Worm (Caenorhabditis elegans): ENCODE data around the gene clec-86.

Gene clec-86

ce11 chrX:7106103-7106502 is 33.6 kb upstream of the clec-86 start, which contains the start of gene C36B7.2:
C36B7.2 (plus strand) TSS chrX:7106403.
- TF ChIP-seq elt-2 (tag; optimal IDR thresholded peaks at IDR 0.05) (no peak), fos-1 (tag; optimal IDR thresholded peaks at IDR 0.05) (no peak), egl-27 (tag; optimal IDR thresholded peaks at IDR 0.05) (no peak), nhr-25 (tag; optimal IDR thresholded peaks at IDR 0.05) (no peak), daf-12 (tag; optimal IDR thresholded peaks at IDR 0.05) (no peak), fkh-2 (tag; optimal IDR thresholded peaks at IDR 0.05) (no peak), mdl-1 (tag; optimal IDR thresholded peaks at IDR 0.05) (no peak), nhr-76 (tag; optimal IDR thresholded peaks at IDR 0.05) (no peak), pha-4 (tag; optimal IDR thresholded peaks at IDR 0.05) (no peak), nhr-67 (tag; optimal IDR thresholded peaks at IDR 0.05) (no peak), ceh-82 (tag; optimal IDR thresholded peaks at IDR 0.05) (no peak), ceh-28 (tag; optimal IDR thresholded peaks at IDR 0.05) (no peak), egl-5 (tag; optimal IDR thresholded peaks at IDR 0.05) (no peak), zag-1 (tag; optimal IDR thresholded peaks at IDR 0.05) (no peak), sea-2 (GFP tag; optimal IDR thresholded peaks at IDR 0.05) (no peak), ZK546.5 (tag; optimal IDR thresholded peaks at IDR 0.05) (no peak)

DNA sequence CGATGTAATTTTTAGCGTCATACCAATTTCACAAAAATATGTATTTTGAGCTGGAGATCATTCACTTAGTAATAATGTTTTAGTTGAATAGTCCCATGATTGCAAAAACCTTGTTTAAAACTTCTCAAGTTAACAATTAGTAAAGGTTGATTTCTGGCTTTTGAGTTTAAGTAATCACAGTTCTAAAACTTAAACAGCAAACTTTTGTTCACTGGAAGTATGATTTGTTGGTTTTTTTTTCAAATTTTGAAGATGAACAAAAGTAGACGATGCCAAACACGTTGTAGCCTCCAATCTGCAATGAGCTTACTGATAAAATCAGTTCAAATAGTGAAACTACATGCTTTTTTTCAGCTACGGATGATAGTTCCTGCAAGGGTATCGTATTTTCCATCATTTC is 27.1 kb upstream of the clec-86 start, which contains the start of gene C36B7.1:
C36B7.1 (plus strand) TSS at position 301 of the 400 bp plus-strand sequence.
- no peak for TF ChIP-seq nhr-67 (tag; optimal IDR thresholded peaks at IDR 0.05)
- no peak for TF ChIP-seq nhr-12 (tag; optimal IDR thresholded peaks at IDR 0.05)
- no peak for TF ChIP-seq ztf-4 (tag; optimal IDR thresholded peaks at IDR 0.05)
- TF ChIP-seq unc-62 (GFP tag; optimal IDR thresholded peaks at IDR 0.05): no peak
- no peak for TF ChIP-seq nhr-237 (tag; optimal IDR thresholded peaks at IDR 0.05)
- no peak for TF ChIP-seq daf-12 (tag; optimal IDR thresholded peaks at IDR 0.05)
- no peak for TF ChIP-seq ceh-82 (tag; optimal IDR thresholded peaks at IDR 0.05)
- no peak for TF ChIP-seq mdl-1 (tag; optimal IDR thresholded peaks at IDR 0.05)
- TF ChIP-seq elt-3 (tag; optimal IDR thresholded peaks at IDR 0.05): no peak
- no peak for TF ChIP-seq snpc-4 (tag; optimal IDR thresholded peaks at IDR 0.05)
- TF ChIP-seq lsy-12 (tag; optimal IDR thresholded peaks at IDR 0.05): no peak
- no peak for TF ChIP-seq nhr-28 (tag; optimal IDR thresholded peaks at IDR 0.05)

DNA sequence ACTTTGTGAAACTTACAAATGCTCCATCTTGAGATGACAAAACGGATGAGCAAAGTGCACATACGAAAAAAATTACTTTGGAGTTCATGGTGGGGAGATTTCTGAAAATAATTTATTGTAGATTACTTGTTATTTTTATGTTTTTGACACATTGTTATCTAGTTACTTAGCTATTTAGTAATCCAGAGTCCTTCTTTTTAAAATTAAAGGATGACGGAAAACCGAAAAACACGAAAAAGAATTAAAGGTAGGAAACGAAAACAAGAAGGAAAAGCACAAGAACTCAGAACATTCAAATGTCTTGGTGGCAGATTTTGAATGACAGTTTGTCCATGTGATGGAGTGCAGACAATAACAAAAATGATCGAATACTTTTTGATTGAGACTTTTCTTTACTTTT is 22.8 kb upstream of the clec-86 start, which contains the start of gene hen-1:
hen-1 (minus strand) TSS at position 101 of the 400 bp plus-strand sequence.
- TF ChIP-seq R02D3.7 (tag; optimal IDR thresholded peaks at IDR 0.05) (no peak), snpc-4 (tag; optimal IDR thresholded peaks at IDR 0.05) (no peak), pha-4 (tag; optimal IDR thresholded peaks at IDR 0.05) (no peak), ama-1 (optimal IDR thresholded peaks at IDR 0.05) (no peak), pqm-1 (tag; optimal IDR thresholded peaks at IDR 0.05) (no peak), jun-1 (tag; optimal IDR thresholded peaks at IDR 0.05) (no peak), nhr-23 (tag; optimal IDR thresholded peaks at IDR 0.05) (no peak), daf-12 (tag; optimal IDR thresholded peaks at IDR 0.05) (no peak), skn-1 (tag; optimal IDR thresholded peaks at IDR 0.05) (no peak), egl-27 (tag; optimal IDR thresholded peaks at IDR 0.05) (no peak), egl-5 (tag; optimal IDR thresholded peaks at IDR 0.05) (no peak)

ce11 chrX:7122655-7123054 is 17.0 kb upstream of the clec-86 start:
- TF ChIP-seq R02D3.7 (tag; optimal IDR thresholded peaks at IDR 0.05) (no peak), nhr-28 (tag; optimal IDR thresholded peaks at IDR 0.05) (no peak), mml-1 (tag; optimal IDR thresholded peaks at IDR 0.05) (no peak), nhr-12 (tag; optimal IDR thresholded peaks at IDR 0.05) (no peak), ceh-82 (tag; optimal IDR thresholded peaks at IDR 0.05) (no peak), nhr-11 (tag; optimal IDR thresholded peaks at IDR 0.05) (no peak), ama-1 (optimal IDR thresholded peaks at IDR 0.05) (no peak), nhr-76 (tag; optimal IDR thresholded peaks at IDR 0.05) (no peak)

- TF ChIP-seq lin-39 (tag; optimal IDR thresholded peaks at IDR 0.05): no peak
- TF ChIP-seq pqm-1 (tag; optimal IDR thresholded peaks at IDR 0.05): peak; percentile 70
Measured at ce11 chrX:7124044-7124443, 15.6 kb upstream of the clec-86 start.

DNA sequence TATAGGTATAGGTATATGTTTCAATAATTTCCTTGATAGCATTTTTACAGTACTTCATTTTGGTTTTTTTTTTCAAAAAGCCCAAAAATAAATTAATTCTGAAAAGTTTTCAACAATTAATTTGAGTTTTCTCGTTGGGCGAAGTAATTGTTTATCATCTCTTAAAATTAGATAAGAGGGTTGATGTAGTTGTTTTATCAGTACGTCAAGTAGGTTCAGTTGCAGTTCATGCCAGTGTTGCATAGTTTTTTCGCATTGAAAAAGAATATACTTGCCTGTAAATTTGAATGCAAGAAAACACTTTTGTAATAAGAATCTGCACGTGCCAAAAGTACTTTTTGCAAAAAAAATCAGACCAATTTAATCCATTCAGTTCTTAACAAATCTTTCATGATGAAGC is 14.5 kb upstream of the clec-86 start:
- TF ChIP-seq elt-2 (tag; optimal IDR thresholded peaks at IDR 0.05) (peak; percentile 63), tbx-2 (tag; optimal IDR thresholded peaks at IDR 0.05) (no peak)
